Worm (Caenorhabditis elegans): ENCODE data around the gene srw-138.
"Not testable (repeated sequence)": the region's sequence is repeated elsewhere in the genome, so short reads cannot be mapped to it uniquely, and the experiment has no call there.

srw-138 gene

ce11 chrV:2958202-2958601 lies 4.7 kb downstream of the srw-138 start, which contains the start of gene srw-142:
Gene srw-142 (minus strand): TSS chrV:2958302.
- no peak for TF ChIP-seq madf-5 (GFP tag; IDR thresholded peaks at IDR 0.05)

ce11 chrV:2955342-2955741 lies 7.5 kb downstream of the srw-138 start, which contains the start of gene srh-248:
Gene srh-248 (minus strand): TSS chrV:2955442.
- TF ChIP-seq Y75B8A.6 (GFP tag; IDR thresholded peaks at IDR 0.05); ceh-20 (GFP tag; IDR thresholded peaks at IDR 0.05); nhr-10 (tag; optimal IDR thresholded peaks at IDR 0.05): not testable (repeated sequence)

ce11 chrV:2952102-2952501 lies 10.8 kb downstream of the srw-138 start, which contains the start of gene srw-122:
Gene srw-122 (minus strand): TSS chrV:2952202.
- not testable (repeated sequence) for TF ChIP-seq fos-1 (tag; optimal IDR thresholded peaks at IDR 0.05); Y5F2A.4 (GFP tag; optimal IDR thresholded peaks at IDR 0.05); daf-19 (GFP tag; conservative IDR thresholded peaks at IDR 0.05)

DNA sequence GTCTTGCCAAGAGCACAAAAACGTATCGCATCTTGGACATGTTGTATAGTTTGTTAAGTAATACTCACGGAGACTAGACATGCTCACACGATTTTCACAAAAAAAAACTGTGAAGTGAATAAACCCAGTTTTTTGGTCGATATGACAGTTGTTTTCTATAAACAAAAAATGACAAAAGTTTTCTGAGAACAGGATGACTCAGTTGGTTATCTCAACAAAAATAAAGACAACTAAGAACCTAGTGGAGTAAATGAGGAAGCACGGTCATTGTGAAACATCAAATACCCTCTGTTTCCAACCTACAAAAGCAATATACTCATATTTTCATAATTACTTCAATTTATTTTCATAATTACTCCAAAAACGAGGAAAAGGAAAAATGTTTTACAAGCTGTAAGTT lies 17.3 kb downstream of the srw-138 start, which contains the start of gene srh-87:
Gene srh-87 (minus strand): TSS at position 101 of the 400 bp plus-strand sequence.
- TF ChIP-seq ZK337.2 (GFP tag; IDR thresholded peaks at IDR 0.05) = no peak
- TF ChIP-seq tra-1 (GFP tag; IDR thresholded peaks at IDR 0.05) = no peak
- no peak for TF ChIP-seq ceh-62 (tag; optimal IDR thresholded peaks at IDR 0.05)
- no peak for TF ChIP-seq daf-19 (GFP tag; conservative IDR thresholded peaks at IDR 0.05)
- no peak for TF ChIP-seq hmg-1.1 (GFP tag; IDR thresholded peaks at IDR 0.05)
- TF ChIP-seq egl-27 (tag; optimal IDR thresholded peaks at IDR 0.05) = no peak
- no peak for TF ChIP-seq hif-1 (tag; optimal IDR thresholded peaks at IDR 0.05)
- TF ChIP-seq nhr-10 (tag; optimal IDR thresholded peaks at IDR 0.05) = no peak
- TF ChIP-seq nhr-11 (tag; optimal IDR thresholded peaks at IDR 0.05) = no peak
- TF ChIP-seq D1046.2 (GFP tag; IDR thresholded peaks at IDR 0.05) = no peak
- no peak for TF ChIP-seq F49E8.2 (tag; optimal IDR thresholded peaks at IDR 0.05; ENCODE audit: borderline replicate concordance)

- TF ChIP-seq daf-12 (tag; optimal IDR thresholded peaks at IDR 0.05) (no peak), ceh-62 (tag; optimal IDR thresholded peaks at IDR 0.05) (no peak), lin-15B (tag; optimal IDR thresholded peaks at IDR 0.05) (no peak), nhr-6 (tag; optimal IDR thresholded peaks at IDR 0.05) (no peak), F44E2.7 (GFP tag; IDR thresholded peaks at IDR 0.05) (no peak), ama-1 (optimal IDR thresholded peaks at IDR 0.05) (no peak), set-16 (GFP tag; IDR thresholded peaks at IDR 0.05) (no peak), dve-1 (tag; optimal IDR thresholded peaks at IDR 0.05; ENCODE audit: insufficient read depth) (no peak), nhr-76 (tag; optimal IDR thresholded peaks at IDR 0.05) (no peak), fos-1 (tag; optimal IDR thresholded peaks at IDR 0.05) (no peak), unc-130 (GFP tag; optimal IDR thresholded peaks at IDR 0.05) (no peak), nhr-10 (tag; optimal IDR thresholded peaks at IDR 0.05) (no peak), lin-1 (GFP tag; IDR thresholded peaks at IDR 0.05) (no peak), ZK546.5 (tag; optimal IDR thresholded peaks at IDR 0.05) (no peak), R02D3.7 (tag; optimal IDR thresholded peaks at IDR 0.05) (no peak), unc-62 (GFP tag; optimal IDR thresholded peaks at IDR 0.05 in 1 of 2) (no peak), unc-62 (tag; optimal IDR thresholded peaks at IDR 0.05) (no peak), nhr-11 (tag; optimal IDR thresholded peaks at IDR 0.05) (no peak), lim-7 (GFP tag; IDR thresholded peaks at IDR 0.05) (no peak), nhr-102 (tag; optimal IDR thresholded peaks at IDR 0.05) (no peak), nhr-237 (tag; optimal IDR thresholded peaks at IDR 0.05) (no peak)
Observed at ce11 chrV:2943859-2944258, 19.0 kb downstream of the srw-138 start, which contains the start of gene srw-137. Gene srw-137 (minus strand): TSS chrV:2943959.

ce11 chrV:2942247-2942646 lies 20.6 kb downstream of the srw-138 start:
- TF ChIP-seq pha-4 (GFP tag; IDR thresholded peaks at IDR 0.05) (no peak), pha-4 (tag; optimal IDR thresholded peaks at IDR 0.05) (no peak), unc-62 (GFP tag; optimal IDR thresholded peaks at IDR 0.05 in 1 of 2) (peak in 1 of 2 experiments; percentile 94), unc-62 (tag; optimal IDR thresholded peaks at IDR 0.05) (no peak)

All from whole organism, L4 larva.